Fruit fly (Drosophila melanogaster) whole organism, embryonic: ENCODE results near the gene AsnRS.

Experiments
- Antp ChIP-seq: fragments of 200-800 bp; sonication (Bioruptor generic); optimal IDR thresholded peaks from 3 replicates; lab custom pipeline; 2016; ENCODE audit warnings: missing biosample characterization, missing genetic modification characterization
- Asciz ChIP-seq: fragments of 200-800 bp; sonication (Bioruptor generic); optimal IDR thresholded peaks from 2 replicates; lab custom pipeline; 2017; ENCODE audit warnings: missing biosample characterization, mild to moderate bottlenecking, missing genetic modification characterization, missing genetic modification reagents
- CG10209 ChIP-seq: fragments of 200-800 bp; sonication (Bioruptor generic); optimal IDR thresholded peaks from 3 replicates; lab custom pipeline; 2017; ENCODE audit warnings: missing biosample characterization, mild to moderate bottlenecking, missing genetic modification characterization, missing genetic modification reagents
- CG10267 ChIP-seq: fragments of 200-800 bp; sonication (Bioruptor generic); optimal IDR thresholded peaks from 2 replicates; lab custom pipeline; 2018; ENCODE audit warnings: missing biosample characterization, mild to moderate bottlenecking, missing genetic modification characterization, moderate library complexity
- CG11695 ChIP-seq: fragments of 200-800 bp; sonication (Bioruptor generic); IDR thresholded peaks from 3 replicates; pipeline ENCODE4 v1.3.6; 2022; ENCODE audit warnings: missing biosample characterization, missing genetic modification characterization
- CG12071 ChIP-seq: fragments of 200-800 bp; sonication (Bioruptor generic); optimal IDR thresholded peaks from 3 replicates; lab custom pipeline; 2018; ENCODE audit warnings: missing biosample characterization, mild to moderate bottlenecking, missing genetic modification characterization
- CG13287 ChIP-seq: fragments of 200-800 bp; sonication (Bioruptor generic); IDR thresholded peaks from 2 replicates; pipeline ENCODE4 v1.3.6; 2022; ENCODE audit warnings: missing biosample characterization, missing genetic modification characterization; ENCODE audit not compliant: partially characterized antibody
- CG13624 ChIP-seq: fragments of 200-800 bp; sonication (Bioruptor generic); optimal IDR thresholded peaks from 2 replicates; lab custom pipeline; 2016; ENCODE audit warnings: missing biosample characterization, missing genetic modification characterization
- CG13894 ChIP-seq: fragments of 200-800 bp; sonication (Bioruptor generic); optimal IDR thresholded peaks from 3 replicates; lab custom pipeline; 2018; ENCODE audit warnings: missing biosample characterization, mild to moderate bottlenecking, missing genetic modification characterization, moderate library complexity
- CG14667 ChIP-seq: fragments of 200-800 bp; sonication (Bioruptor generic); IDR thresholded peaks from 2 replicates; pipeline ENCODE4 v1.3.6; 2022; ENCODE audit warnings: missing biosample characterization, missing genetic modification characterization
- CG15696 ChIP-seq: fragments of 200-800 bp; sonication (Bioruptor generic); optimal IDR thresholded peaks from 2 replicates; lab custom pipeline; 2019; ENCODE audit warnings: missing biosample characterization, mild to moderate bottlenecking, missing genetic modification characterization, moderate library complexity
- CG17359 ChIP-seq: fragments of 200-800 bp; sonication (Bioruptor generic); optimal IDR thresholded peaks from 3 replicates; lab custom pipeline; 2018; ENCODE audit warnings: missing biosample characterization, mild to moderate bottlenecking, missing genetic modification characterization, moderate library complexity
- CG17385 ChIP-seq: fragments of 200-800 bp; sonication (Bioruptor generic); optimal IDR thresholded peaks from 3 replicates; lab custom pipeline; 2018; ENCODE audit warnings: missing biosample characterization, mild to moderate bottlenecking, missing genetic modification characterization
- CG17568 ChIP-seq: fragments of 200-800 bp; sonication (Bioruptor generic); optimal IDR thresholded peaks from 2 replicates; lab custom pipeline; 2018; ENCODE audit warnings: missing biosample characterization, mild to moderate bottlenecking, missing genetic modification characterization, moderate library complexity
- CG17802 ChIP-seq: fragments of 200-800 bp; sonication (Bioruptor generic); optimal IDR thresholded peaks from 2 replicates; lab custom pipeline; 2018; ENCODE audit warnings: missing biosample characterization, mild to moderate bottlenecking, missing genetic modification characterization, moderate library complexity
- CG17829 ChIP-seq: fragments of 200-800 bp; optimal IDR thresholded peaks from 2 replicates; lab custom pipeline; 2019; ENCODE audit warnings: missing biosample characterization, mild to moderate bottlenecking, missing genetic modification characterization, moderate library complexity
- CG1832 ChIP-seq: fragments of 200-800 bp; sonication (Bioruptor generic); optimal IDR thresholded peaks from 2 replicates; lab custom pipeline; 2017; ENCODE audit warnings: missing biosample characterization, mild to moderate bottlenecking, missing genetic modification characterization, inconsistent platforms
- CG18476 ChIP-seq: fragments of 200-800 bp; sonication (Bioruptor generic); optimal IDR thresholded peaks from 2 replicates; lab custom pipeline; 2016; ENCODE audit warnings: missing biosample characterization, mild to moderate bottlenecking, missing genetic modification characterization
- CG18764 ChIP-seq: fragments of 200-800 bp; sonication (Bioruptor generic); optimal IDR thresholded peaks from 3 replicates; lab custom pipeline; 2016; ENCODE audit warnings: missing biosample characterization, missing genetic modification characterization
- CG2120 ChIP-seq: fragments of 200-800 bp; sonication (Bioruptor generic); optimal IDR thresholded peaks from 3 replicates; lab custom pipeline; 2016; ENCODE audit warnings: missing biosample characterization, missing genetic modification characterization
- CG2875 ChIP-seq: fragments of 200-800 bp; sonication (Bioruptor generic); optimal IDR thresholded peaks from 2 replicates; lab custom pipeline; 2017; ENCODE audit warnings: missing biosample characterization, mild to moderate bottlenecking, missing genetic modification characterization, missing genetic modification reagents
- CG32767 ChIP-seq: fragments of 200-800 bp; sonication (Bioruptor generic); IDR thresholded peaks from 2 replicates; pipeline ENCODE4 v1.3.6; 2022; ENCODE audit warnings: missing biosample characterization, missing genetic modification characterization
- CG6813 ChIP-seq: fragments of 200-800 bp; sonication (Bioruptor generic); optimal IDR thresholded peaks from 2 replicates; lab custom pipeline; 2017; ENCODE audit warnings: missing biosample characterization, missing genetic modification characterization, mild to moderate bottlenecking, moderate library complexity, missing genetic modification reagents
- CG7786 ChIP-seq: fragments of 200-800 bp; sonication (Bioruptor generic); optimal IDR thresholded peaks from 2 replicates; lab custom pipeline; 2016; ENCODE audit warnings: missing biosample characterization, missing genetic modification characterization
- CkIIα-i1 ChIP-seq: fragments of 200-800 bp; sonication (Bioruptor generic); IDR thresholded peaks from 2 replicates; pipeline ENCODE4 v1.3.6; 2022; ENCODE audit warnings: missing biosample characterization, missing genetic modification characterization
- CrebB ChIP-seq: fragments of 200-800 bp; sonication (Bioruptor generic); optimal IDR thresholded peaks from 3 replicates; lab custom pipeline; 2018; ENCODE audit warnings: missing biosample characterization, mild to moderate bottlenecking, missing genetic modification characterization
- D19B ChIP-seq: fragments of 200-800 bp; sonication (Bioruptor generic); optimal IDR thresholded peaks from 2 replicates; lab custom pipeline; 2017; ENCODE audit warnings: missing biosample characterization, mild to moderate bottlenecking, missing genetic modification characterization
- Dip2 ChIP-seq: fragments of 200-800 bp; sonication (Bioruptor generic); IDR thresholded peaks from 2 replicates; pipeline ENCODE4 v1.3.6; 2022; ENCODE audit warnings: missing biosample characterization, missing genetic modification characterization
- Dp ChIP-seq: fragments of 200-800 bp; sonication (Bioruptor generic); optimal IDR thresholded peaks from 2 replicates; lab custom pipeline; 2018; ENCODE audit warnings: missing biosample characterization, mild to moderate bottlenecking, missing genetic modification characterization, moderate library complexity
- Fer3 ChIP-seq: fragments of 200-800 bp; sonication (Bioruptor generic); optimal IDR thresholded peaks from 2 replicates; lab custom pipeline; 2018; ENCODE audit warnings: missing biosample characterization, mild to moderate bottlenecking, missing genetic modification characterization, moderate library complexity
- Meics ChIP-seq: fragments of 200-800 bp; sonication (Bioruptor generic); optimal IDR thresholded peaks from 2 replicates; lab custom pipeline; 2017; ENCODE audit warnings: missing biosample characterization, mild to moderate bottlenecking, missing genetic modification characterization
- NFAT ChIP-seq: fragments of 200-800 bp; sonication (Bioruptor generic); IDR thresholded peaks from 2 replicates; pipeline ENCODE4 v1.3.6; 2022; ENCODE audit warnings: missing biosample characterization, missing genetic modification characterization
- Opbp ChIP-seq: fragments of 200-800 bp; sonication (Bioruptor generic); IDR thresholded peaks from 3 replicates; pipeline ENCODE4 v1.3.6; 2022; ENCODE audit warnings: missing biosample characterization, missing genetic modification characterization; ENCODE audit not compliant: partially characterized antibody
- Rfx ChIP-seq: fragments of 200-800 bp; sonication (Bioruptor generic); IDR thresholded peaks from 2 replicates; pipeline ENCODE4 v1.3.6; 2022; ENCODE audit warnings: missing biosample characterization, missing genetic modification characterization
- Ssrp ChIP-seq: fragments of 200-800 bp; sonication (Bioruptor generic); optimal IDR thresholded peaks from 2 replicates; lab custom pipeline; 2018; ENCODE audit warnings: missing biosample characterization, mild to moderate bottlenecking, missing genetic modification characterization, moderate library complexity
- TFAM ChIP-seq: fragments of 200-800 bp; sonication (Bioruptor generic); optimal IDR thresholded peaks from 2 replicates; lab custom pipeline; 2017; ENCODE audit warnings: missing biosample characterization, missing genetic modification characterization, inconsistent platforms
- Xbp1 ChIP-seq: fragments of 200-800 bp; sonication (Bioruptor generic); optimal IDR thresholded peaks from 3 replicates; lab custom pipeline; 2016; ENCODE audit warnings: missing biosample characterization, mild to moderate bottlenecking, missing genetic modification characterization
- abd-A ChIP-seq: fragments of 200-800 bp; sonication (Bioruptor generic); optimal IDR thresholded peaks from 3 replicates; lab custom pipeline; 2019; ENCODE audit warnings: missing biosample characterization, mild to moderate bottlenecking, missing genetic modification characterization, moderate library complexity
- al ChIP-seq: fragments of 200-800 bp; sonication (Bioruptor generic); IDR thresholded peaks from 2 replicates; pipeline ENCODE4 v1.3.6; 2022; ENCODE audit warnings: missing biosample characterization, missing genetic modification characterization
- ash1 ChIP-seq: fragments of 200-800 bp; sonication (Bioruptor generic); optimal IDR thresholded peaks from 2 replicates; lab custom pipeline; 2018; ENCODE audit warnings: missing biosample characterization, mild to moderate bottlenecking, missing genetic modification characterization
- chn ChIP-seq: fragments of 200-800 bp; sonication (Bioruptor generic); optimal IDR thresholded peaks from 2 replicates; lab custom pipeline; 2016; ENCODE audit warnings: missing biosample characterization, missing genetic modification characterization
- crol ChIP-seq: fragments of 200-800 bp; sonication (Bioruptor generic); IDR thresholded peaks from 2 replicates; pipeline ENCODE4 v1.3.6; 2022; ENCODE audit warnings: missing biosample characterization, missing genetic modification characterization
- gcm ChIP-seq: fragments of 200-800 bp; sonication (Bioruptor generic); optimal IDR thresholded peaks from 2 replicates; lab custom pipeline; 2019; ENCODE audit warnings: missing biosample characterization, mild to moderate bottlenecking, missing genetic modification characterization, moderate library complexity
- kni ChIP-seq: fragments of 200-800 bp; sonication (Bioruptor generic); optimal IDR thresholded peaks from 3 replicates; lab custom pipeline; 2017; ENCODE audit warnings: mild to moderate bottlenecking, missing biosample characterization, missing genetic modification reagents, missing genetic modification characterization
- nom ChIP-seq: fragments of 200-800 bp; sonication (Bioruptor generic); optimal IDR thresholded peaks from 2 replicates; lab custom pipeline; 2017; ENCODE audit warnings: missing biosample characterization, missing genetic modification characterization, mild to moderate bottlenecking, moderate library complexity, missing genetic modification reagents
- prd ChIP-seq, 3 experiments: fragments of >200 bp in 2 of 3; fragments of 200-800 bp in 1 of 3; sonication (Bioruptor generic) in 1 of 3; optimal IDR thresholded peaks in 2 of 3; IDR thresholded peaks in 1 of 3; 2 replicates in 2 of 3; 3 replicates in 1 of 3; pipeline versions ENCODE4 v1.3.6 to Lab custom; 2017 to 2022; ENCODE audit warnings: missing biosample characterization in 1 of 3, missing genetic modification characterization in 1 of 3
- sens ChIP-seq: fragments of 200-800 bp; sonication (Bioruptor generic); peaks from one replicate; lab custom pipeline; 2016; ENCODE audit warnings: missing biosample characterization, missing genetic modification characterization
- sna ChIP-seq: fragments of 200-800 bp; sonication (Bioruptor generic); IDR thresholded peaks from 2 replicates; pipeline ENCODE4 v1.3.6; 2022; ENCODE audit warnings: missing biosample characterization, missing genetic modification characterization; ENCODE audit not compliant: partially characterized antibody
- vvl ChIP-seq: fragments of 200-800 bp; sonication (Bioruptor generic); IDR thresholded peaks from 2 replicates; pipeline ENCODE4 v1.3.6; 2022; ENCODE audit warnings: missing biosample characterization, missing genetic modification characterization
- z ChIP-seq: fragments of 200-800 bp; sonication (Bioruptor generic); IDR thresholded peaks from 3 replicates; pipeline ENCODE4 v1.3.6; 2022; ENCODE audit warnings: missing biosample characterization, missing genetic modification characterization

The AsnRS gene

DNA sequence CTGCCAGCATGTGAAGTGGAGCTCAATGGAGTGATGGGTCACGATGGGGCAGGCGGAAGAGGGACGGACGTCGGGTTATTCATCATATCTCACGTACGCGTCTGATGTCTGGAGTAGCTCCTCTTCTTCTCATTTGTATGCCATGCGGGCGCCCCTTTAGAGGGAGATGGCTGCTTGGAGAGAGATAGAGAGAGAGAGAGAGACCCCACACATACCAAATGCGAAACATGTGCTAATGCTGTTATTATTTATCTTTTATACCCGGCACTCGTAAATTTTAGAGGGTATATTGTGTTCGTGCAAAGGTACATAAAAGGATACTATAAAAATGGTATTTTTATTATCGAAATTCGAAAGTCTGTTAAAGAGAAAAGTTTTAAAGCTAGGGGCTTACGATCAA is 14.3 kb upstream of the AsnRS start (continued):
- TF ChIP-seq CrebB (tag; lab: Kevin White, UChicago) (no peak), CG6813 (GFP tag; lab: Kevin White, UChicago) (no peak), sna (GFP tag; lab: Robert Waterston, UW) (no peak), Dip2 (GFP tag; lab: Robert Waterston, UW) (no peak), ash1 (GFP tag; lab: Kevin White, UChicago) (no peak), CkIIα-i1 (GFP tag; lab: Robert Waterston, UW) (no peak), CG13624 (GFP tag; lab: Kevin White, UChicago) (no peak), CG32767 (GFP tag; lab: Robert Waterston, UW) (no peak), CG17829 (tag; lab: Kevin White, UChicago) (no peak), CG15696 (tag; lab: Kevin White, UChicago) (no peak), Asciz (GFP tag; lab: Kevin White, UChicago) (no peak), Xbp1 (GFP tag; lab: Kevin White, UChicago) (no peak), CG14667 (no peak), prd (optimal IDR thresholded peaks at IDR 0.05; lab: Kevin White, UChicago) (no peak), prd (GFP tag; IDR thresholded peaks at IDR 0.05; lab: Robert Waterston, UW) (0 out of 3 replicates have a peak, but pooled peaks have one; percentile 12), abd-A (peak; percentile 12), CG7786 (GFP tag; lab: Kevin White, UChicago) (no peak), Rfx (GFP tag; lab: Robert Waterston, UW) (0 out of 2 replicates have a peak, but pooled peaks have one; percentile 32), nom (peak; percentile 13), CG2120 (GFP tag; lab: Kevin White, UChicago) (no peak), D19B (peak; percentile 79), chn (GFP tag; lab: Kevin White, UChicago) (no peak), vvl (peak; percentile 77), CG18476 (GFP tag; lab: Kevin White, UChicago) (no peak), gcm (peak; percentile 92), TFAM (GFP tag; lab: Kevin White, UChicago) (no peak), CG13894 (peak; percentile 18), kni (peak; percentile 17), CG10209 (GFP tag; lab: Kevin White, UChicago) (no peak), CG2875 (GFP tag; lab: Kevin White, UChicago) (no peak), CG17385 (peak; percentile 56), CG17568 (no peak), Antp (GFP tag; lab: Kevin White, UChicago) (no peak), CG12071 (no peak), CG11695 (GFP tag; lab: Robert Waterston, UW) (no peak), CG18764 (GFP tag; lab: Kevin White, UChicago) (no peak), Ssrp (no peak), sens (peak; percentile 38), NFAT (GFP tag; lab: Robert Waterston, UW) (no peak), Dp (GFP tag; lab: Kevin White, UChicago) (no peak), Meics (GFP tag; lab: Kevin White, UChicago) (no peak), Fer3 (no peak), CG13287 (no peak), CG17802 (tag; lab: Kevin White, UChicago) (no peak), CG17359 (tag; lab: Kevin White, UChicago) (no peak), Opbp (GFP tag; lab: Robert Waterston, UW) (no peak), z (GFP tag; lab: Robert Waterston, UW) (0 out of 3 replicates have a peak, but pooled peaks have one; percentile 24), crol (peak; percentile 50; the same call in 1 of the 2 replicates), CG1832 (GFP tag; lab: Kevin White, UChicago) (peak; percentile 68), CG10267 (no peak), al (GFP tag; lab: Robert Waterston, UW) (no peak)
